Worm (Caenorhabditis elegans): Measurements from ENCODE around the gene C32D5.8.

DNA sequence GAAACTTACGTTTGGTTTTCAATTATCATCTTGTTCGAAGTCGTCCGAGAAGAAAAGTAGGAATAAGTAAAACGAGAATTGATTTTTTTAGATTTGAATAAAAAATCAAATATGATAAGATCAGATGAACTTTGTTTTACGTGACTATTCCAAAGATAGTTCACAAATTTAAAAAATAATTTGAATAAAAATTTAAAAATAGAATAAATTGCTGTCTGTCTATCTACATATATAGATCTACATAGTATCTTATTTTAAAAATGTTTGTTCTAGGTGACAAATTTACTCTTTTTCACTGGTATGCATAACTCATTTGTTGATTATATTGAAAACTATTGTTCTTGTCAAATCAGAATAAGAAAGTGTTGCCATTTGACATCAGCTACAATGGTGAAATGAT, 42.2 kb upstream of the C32D5.8 start, which contains the start of gene F58F12.2:
- no peak for TF ChIP-seq flt-1 (GFP tag; IDR thresholded peaks at IDR 0.05)
- no peak for TF ChIP-seq klf-2 (GFP tag; conservative IDR thresholded peaks at IDR 0.05)
- TF ChIP-seq T22C8.4 (GFP tag; IDR thresholded peaks at IDR 0.05), result no peak
